Fruit fly (Drosophila melanogaster): ENCODE results near the gene CG14684.

DNA sequence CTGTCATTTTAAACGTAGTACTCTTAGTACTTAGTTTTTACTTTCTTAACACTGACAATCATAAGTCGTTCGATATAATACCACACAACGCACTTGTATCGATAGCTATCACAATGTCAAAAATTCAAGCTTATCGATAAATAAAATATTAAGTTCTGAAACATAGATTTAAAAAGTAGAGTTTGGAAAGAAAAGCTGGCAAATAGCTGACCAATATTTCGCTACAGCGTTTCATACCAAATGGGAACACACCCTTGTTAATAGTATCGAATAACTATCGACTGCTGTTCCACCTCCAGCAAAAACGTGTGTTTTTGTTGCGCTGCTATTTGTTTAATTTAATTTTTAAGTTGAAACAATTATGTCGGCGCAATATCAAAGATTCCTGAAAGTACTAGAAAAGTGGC, 10.4 kb upstream of the CG14684 start, which contains the start of the genes pug, CG14683 and CG46459:
- TF ChIP-seq CG34367 (tag; optimal IDR thresholded peaks at IDR 0.05): no peak
- TF ChIP-seq CG8159 (tag; optimal IDR thresholded peaks at IDR 0.05): no peak
- no peak for TF ChIP-seq Snoo (tag; optimal IDR thresholded peaks at IDR 0.05)
- TF ChIP-seq CG4496 (GFP tag; IDR thresholded peaks at IDR 0.05): no peak
- no peak for TF ChIP-seq rn (GFP tag; IDR thresholded peaks at IDR 0.05)
- no peak for TF ChIP-seq CG15710 (tag; optimal IDR thresholded peaks at IDR 0.05)
- TF ChIP-seq EcR (GFP tag; optimal IDR thresholded peaks at IDR 0.05): no peak
- no peak for TF ChIP-seq CG13204 (GFP tag; optimal IDR thresholded peaks at IDR 0.05)
- TF ChIP-seq CG10348 (GFP tag; IDR thresholded peaks at IDR 0.05): no peak
